Worm (Caenorhabditis elegans) whole organism, mixed stage, embryonic: ENCODE measurements around the gene ZK470.1.
A peak's percentile ranks its signal among the peaks of the same experiment; 100 is the strongest.

Experiments
- elt-3 ChIP-seq: fragments of 150-350 bp; optimal IDR thresholded peaks from 2 replicates; lab custom pipeline; 2014; ENCODE audit warnings: missing biosample characterization, missing genetic modification characterization
- mab-5 ChIP-seq: fragments of 150-350 bp; optimal IDR thresholded peaks from 2 replicates; lab custom pipeline; 2014; ENCODE audit warnings: missing biosample characterization, missing genetic modification characterization
- nhr-12 ChIP-seq: fragments of 150-350 bp; optimal IDR thresholded peaks from 2 replicates; lab custom pipeline; 2014; ENCODE audit warnings: missing biosample characterization, missing genetic modification characterization
- pha-4 ChIP-seq: fragments of 150-350 bp; optimal IDR thresholded peaks from 2 replicates; lab custom pipeline; 2018; ENCODE audit warnings: missing biosample characterization, missing genetic modification reagents, missing genetic modification characterization
- tbx-8 ChIP-seq: fragments of 200-800 bp; sonication (Bioruptor generic); optimal IDR thresholded peaks from 2 replicates; lab custom pipeline; 2018; ENCODE audit warnings: mild to moderate bottlenecking, missing genetic modification characterization, moderate library complexity, missing compliant biosample characterization
- unc-39 ChIP-seq: fragments of 150-350 bp; optimal IDR thresholded peaks from 2 replicates; lab custom pipeline; 2014; ENCODE audit warnings: missing biosample characterization, missing genetic modification characterization
- unc-62 ChIP-seq: fragments of 150-350 bp; optimal IDR thresholded peaks from 2 replicates; lab custom pipeline; 2014; ENCODE audit warnings: missing biosample characterization, missing genetic modification reagents, missing genetic modification characterization
- ztf-11 ChIP-seq: fragments of 150-350 bp; optimal IDR thresholded peaks from 2 replicates; lab custom pipeline; 2014; ENCODE audit warnings: missing biosample characterization, missing genetic modification characterization

DNA sequence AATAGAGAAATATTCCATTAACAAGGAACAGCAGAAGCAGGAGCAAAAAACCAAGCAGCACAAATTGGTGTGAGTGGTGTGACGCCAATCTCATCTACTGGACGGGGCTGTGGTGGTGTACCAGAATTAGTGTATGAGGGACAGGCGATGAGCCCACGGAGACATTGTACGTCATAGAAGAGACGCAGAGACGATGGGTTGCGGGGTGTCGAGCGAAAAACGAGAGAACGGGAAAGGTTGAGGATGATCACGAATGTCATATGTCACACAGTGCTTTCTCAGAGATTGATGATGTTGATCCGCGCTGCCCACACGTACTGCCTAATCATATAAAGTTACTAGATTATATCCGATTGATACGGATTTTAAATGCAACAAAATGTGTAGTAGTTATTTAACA, 5.6 kb upstream of the ZK470.1 start:
- TF ChIP-seq unc-39 (no peak), nhr-12 (tag; lab: Kevin White, UChicago) (no peak), unc-62 (GFP tag; lab: Kevin White, UChicago) (peak; percentile 95), tbx-8 (no peak), pha-4 (no peak), ztf-11 (tag; lab: Kevin White, UChicago) (no peak), elt-3 (no peak), mab-5 (tag; lab: Kevin White, UChicago) (no peak)
